Fruit fly (Drosophila melanogaster): ENCODE results near the gene CG14646.

dm6 chr3R:4399810-4400496 lies 9.8 kb downstream of the CG14646 start:
- TF ChIP-seq psq (optimal IDR thresholded peaks at IDR 0.05) (no peak), Dll (optimal IDR thresholded peaks at IDR 0.05) (no peak), CG8478 (optimal IDR thresholded peaks at IDR 0.05) (no peak)
